Worm (Caenorhabditis elegans) whole organism, dauer: Measurements from ENCODE around the gene par-3.

Source experiments
- unc-62 ChIP-seq: sonication (generic microtip); optimal IDR thresholded peaks from 2 replicates; lab custom pipeline; 2017; ENCODE audit warnings: missing biosample characterization, missing genetic modification reagents, missing genetic modification characterization

The par-3 gene

DNA sequence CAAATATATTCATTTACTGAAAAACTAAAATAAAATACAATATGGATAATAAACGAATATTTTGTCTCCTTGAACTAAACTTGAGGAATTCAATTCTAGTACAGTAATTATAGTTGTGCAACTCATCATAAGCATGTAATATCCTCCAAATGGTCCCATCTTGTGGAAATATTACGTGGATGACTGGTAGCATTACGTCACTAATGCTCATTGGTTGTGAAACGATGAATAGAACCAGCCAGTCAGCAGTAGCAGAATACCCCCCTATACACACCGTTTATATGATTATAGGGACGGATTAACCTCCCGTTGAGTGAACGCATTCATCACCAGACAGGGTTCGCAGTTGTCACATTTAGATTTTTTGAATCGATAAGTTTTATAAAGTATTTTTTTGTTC is 54.4 kb downstream of the par-3 start:
- no peak for TF ChIP-seq unc-62 (GFP tag; lab: Kevin White, UChicago)

DNA sequence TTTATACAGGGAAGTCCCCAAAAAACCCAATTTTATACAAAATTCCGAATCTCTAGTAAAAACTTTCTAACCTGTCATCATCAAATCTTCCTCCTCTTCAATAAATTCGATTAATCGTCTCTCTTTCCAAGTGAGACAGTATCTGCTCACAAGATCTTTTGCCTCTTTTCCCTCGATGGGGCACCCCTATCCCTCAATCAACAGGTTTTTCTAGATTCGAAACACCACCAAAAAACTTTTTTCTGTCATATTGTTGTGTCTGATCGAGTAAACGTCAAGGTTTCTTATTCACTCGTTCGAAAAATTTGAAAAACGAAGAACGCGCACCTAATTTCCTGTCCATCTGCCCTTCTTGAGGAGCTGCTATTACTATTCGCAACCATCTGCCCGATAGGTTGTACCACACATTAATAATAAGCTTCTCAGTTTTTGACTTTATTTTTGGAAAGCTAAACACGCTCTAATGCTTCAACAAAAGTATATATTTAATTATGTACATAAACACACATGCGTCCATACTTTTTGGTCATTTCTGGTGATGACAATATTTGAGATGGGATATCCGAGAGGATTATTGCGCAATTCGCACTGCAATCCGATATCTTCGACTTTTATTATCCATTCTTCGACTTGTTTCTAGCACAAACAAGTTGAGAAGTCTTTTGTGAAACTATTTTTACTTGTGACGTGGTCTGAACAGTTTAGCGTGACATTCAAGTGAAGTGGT is 55.2 kb downstream of the par-3 start:
- no peak for TF ChIP-seq unc-62 (GFP tag; lab: Kevin White, UChicago)

DNA sequence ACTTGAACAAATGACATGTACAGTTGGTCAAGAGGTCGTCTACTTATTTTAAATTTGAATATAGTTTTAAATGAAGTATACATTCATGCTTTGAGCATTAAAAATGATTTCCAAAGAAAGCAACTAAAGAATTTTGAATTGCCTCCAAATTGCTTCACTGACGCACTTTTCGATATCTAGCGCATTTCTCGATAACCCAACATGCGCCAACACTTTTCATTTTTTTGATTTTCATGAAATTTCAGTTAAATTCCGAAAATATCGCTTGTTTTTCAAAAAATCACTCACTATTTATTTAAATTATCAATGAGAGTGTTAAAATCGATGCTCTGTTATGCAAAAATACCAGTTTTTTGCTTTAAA is 55.8 kb downstream of the par-3 start:
- TF ChIP-seq unc-62 (GFP tag; lab: Kevin White, UChicago), result no peak

DNA sequence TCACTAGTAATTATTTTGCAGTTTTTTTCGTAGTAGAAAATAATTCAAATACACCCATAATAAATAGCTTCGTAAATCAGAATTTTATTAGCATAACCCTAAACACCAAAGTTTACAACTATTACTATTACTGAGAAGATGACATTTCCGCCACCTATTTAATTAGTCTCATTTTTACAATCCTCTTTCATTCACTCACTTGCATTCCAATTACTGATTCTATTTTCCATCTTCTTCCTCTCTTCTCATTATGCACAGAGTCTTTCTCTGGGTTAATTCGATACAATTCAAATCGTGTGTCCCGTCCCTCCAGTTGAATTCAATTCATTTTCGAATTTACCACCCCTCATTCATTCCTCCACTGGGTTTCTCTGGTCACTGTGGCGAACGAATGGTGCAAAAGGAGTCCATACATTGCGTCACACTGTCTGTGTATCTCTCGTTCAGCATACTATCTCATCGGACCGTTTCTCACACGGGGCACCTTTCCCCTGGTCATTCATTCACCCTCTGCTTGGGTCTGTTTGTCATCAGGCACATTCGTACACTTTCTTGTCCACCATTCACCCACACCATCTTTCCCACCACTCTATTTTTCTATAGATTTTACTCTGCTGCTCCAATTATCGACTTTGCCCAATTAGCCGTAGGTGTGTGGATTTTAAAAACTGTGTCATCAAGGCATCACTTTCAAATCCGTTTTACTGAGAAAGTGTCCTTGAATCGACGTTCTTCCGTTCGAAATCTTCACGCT is 56.4 kb downstream of the par-3 start:
- no peak for TF ChIP-seq unc-62 (GFP tag; lab: Kevin White, UChicago)

DNA sequence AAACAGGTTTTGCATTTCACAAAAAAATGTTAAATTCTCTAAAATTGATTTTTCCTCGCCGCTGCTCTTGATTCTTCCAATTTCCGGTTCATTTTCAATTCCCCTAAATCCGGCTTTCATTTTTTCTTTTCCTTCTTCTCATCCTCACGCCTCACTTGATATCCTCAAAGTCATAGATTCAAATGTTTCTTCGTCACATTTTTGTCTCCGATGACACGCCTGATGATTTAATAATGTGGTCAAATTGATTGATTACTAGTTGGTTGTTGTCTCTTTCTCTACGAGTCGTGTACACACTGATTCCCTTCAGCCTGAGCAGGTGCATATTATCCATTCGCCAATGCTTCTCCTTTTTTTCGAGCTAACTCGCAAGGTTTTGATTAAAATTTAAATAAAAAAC is 57.5 kb downstream of the par-3 start:
- TF ChIP-seq unc-62 (GFP tag; lab: Kevin White, UChicago), result no peak

DNA sequence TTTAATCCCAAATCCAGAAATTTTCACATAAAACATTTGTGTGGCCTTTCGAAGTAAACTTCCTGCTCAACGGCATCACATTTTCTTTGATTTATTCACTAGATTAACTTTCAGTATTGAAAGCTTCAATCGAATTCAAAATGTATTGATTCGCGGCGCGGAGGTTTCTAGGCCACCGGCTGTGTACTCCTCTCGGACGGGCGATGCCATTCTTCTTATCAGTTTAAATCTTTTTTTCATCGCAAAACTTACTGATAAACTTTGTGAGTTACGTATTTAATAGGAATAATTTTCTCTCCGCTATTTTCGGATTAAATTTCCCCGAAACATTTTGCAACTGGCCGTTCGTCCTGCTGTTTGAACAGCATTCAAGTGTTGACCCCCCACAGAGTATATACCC is 57.9 kb downstream of the par-3 start:
- no peak for TF ChIP-seq unc-62 (GFP tag; lab: Kevin White, UChicago)

DNA sequence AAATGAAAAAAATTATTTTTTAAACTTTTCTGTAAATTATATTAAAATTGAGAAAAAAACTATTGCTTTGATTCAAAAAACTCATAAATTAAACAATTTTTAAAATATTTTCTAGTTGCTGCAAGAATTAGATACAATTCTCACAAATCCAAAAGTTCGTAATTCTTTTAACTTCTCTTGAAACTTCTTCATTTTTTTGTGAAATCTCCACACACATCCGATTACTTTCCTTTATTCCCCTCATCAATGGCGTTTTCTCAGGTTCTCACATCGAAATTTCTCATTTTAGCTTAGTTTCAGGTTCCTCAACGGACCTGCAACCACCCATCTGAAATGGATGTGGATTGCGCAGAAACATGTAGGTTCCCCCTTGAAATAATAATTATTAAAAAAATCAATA is 58.5 kb downstream of the par-3 start, which contains the start of gene wrm-1:
wrm-1 (plus strand) TSS at position 301 of the 400 bp plus-strand sequence.
- TF ChIP-seq unc-62 (GFP tag; lab: Kevin White, UChicago), result no peak
